Worm (Caenorhabditis elegans) whole organism, late embryonic: ENCODE measurements around the gene svh-11.

Experiments
- ahr-1 ChIP-seq: sonication (generic microtip); optimal IDR thresholded peaks from 2 replicates; lab custom pipeline; 2016; ENCODE audit warnings: missing genetic modification characterization, missing compliant biosample characterization
- ama-1 ChIP-seq: fragments of 150-350 bp; optimal IDR thresholded peaks from 2 replicates; lab custom pipeline; 2014
- ceh-9 ChIP-seq: sonication (generic microtip); optimal IDR thresholded peaks from 2 replicates; lab custom pipeline; 2016; ENCODE audit warnings: mild to moderate bottlenecking, missing genetic modification characterization, inconsistent platforms, missing compliant biosample characterization
- elt-2 ChIP-seq: sonication (generic microtip); optimal IDR thresholded peaks from 2 replicates; lab custom pipeline; 2016; ENCODE audit warnings: missing genetic modification reagents, missing genetic modification characterization, missing compliant biosample characterization
- pag-3 ChIP-seq: sonication (generic microtip); optimal IDR thresholded peaks from 2 replicates; lab custom pipeline; 2016; ENCODE audit warnings: missing compliant biosample characterization, missing genetic modification characterization, borderline replicate concordance
- tbx-7 ChIP-seq: sonication (generic microtip); optimal IDR thresholded peaks from 2 replicates; lab custom pipeline; 2016; ENCODE audit warnings: missing genotype, missing genetic modification characterization, missing compliant biosample characterization

ce11 chrV:2230912-2231311 is 24.0 kb downstream of the svh-11 start, which contains the start of gene nhr-134:
- TF ChIP-seq ceh-9 (tag; lab: Kevin White, UChicago): no peak
- TF ChIP-seq elt-2: no peak
- TF ChIP-seq ama-1 (lab: Kevin White, UChicago): no peak
- TF ChIP-seq ahr-1 (tag; lab: Kevin White, UChicago): no peak
- TF ChIP-seq tbx-7 (tag; lab: Kevin White, UChicago): no peak
- TF ChIP-seq pag-3 (tag; lab: Kevin White, UChicago): no peak
